Worm (Caenorhabditis elegans) whole organism, early embryonic: ENCODE data around the gene acc-1.

Source experiments
- B0310.2 ChIP-seq: sonication (generic microtip); optimal IDR thresholded peaks from 2 replicates; lab custom pipeline; 2016; ENCODE audit warnings: mild to moderate bottlenecking, missing genetic modification characterization, missing compliant biosample characterization
- F13C5.2 ChIP-seq: sonication (generic microtip); optimal IDR thresholded peaks from 2 replicates; lab custom pipeline; 2017; ENCODE audit warnings: mild to moderate bottlenecking, missing genetic modification characterization, inconsistent platforms, missing compliant biosample characterization
- aly-1 ChIP-seq: sonication (generic microtip); optimal IDR thresholded peaks from 2 replicates; lab custom pipeline; 2016; ENCODE audit warnings: missing genetic modification characterization, missing compliant biosample characterization
- ama-1 ChIP-seq: fragments of 150-350 bp; optimal IDR thresholded peaks from 2 replicates; lab custom pipeline; 2014
- ceh-13 ChIP-seq: fragments of 200-800 bp; sonication (Bioruptor generic); optimal IDR thresholded peaks from 2 replicates; lab custom pipeline; 2018; ENCODE audit warnings: mild to moderate bottlenecking, missing genetic modification characterization, missing compliant biosample characterization
- ceh-36 ChIP-seq: sonication (generic microtip); optimal IDR thresholded peaks from 2 replicates; lab custom pipeline; 2016; ENCODE audit warnings: missing genetic modification characterization, inconsistent platforms, missing compliant biosample characterization
- ets-7 ChIP-seq: sonication (generic microtip); optimal IDR thresholded peaks from 2 replicates; lab custom pipeline; 2016; ENCODE audit warnings: missing genotype, missing genetic modification characterization, missing compliant biosample characterization
- flt-1 ChIP-seq: fragments of 200-800 bp; sonication (Bioruptor generic); IDR thresholded peaks from 2 replicates; pipeline ENCODE4 v1.3.6; 2022; ENCODE audit warnings: missing genetic modification characterization, missing compliant biosample characterization
- hmbx-1 ChIP-seq: sonication (generic microtip); optimal IDR thresholded peaks from 2 replicates; lab custom pipeline; 2016; ENCODE audit warnings: mild to moderate bottlenecking, missing genetic modification characterization, missing compliant biosample characterization
- hmg-4 ChIP-seq: fragments of 200-800 bp; sonication (Bioruptor generic); optimal IDR thresholded peaks from 2 replicates; lab custom pipeline; 2018; ENCODE audit warnings: mild to moderate bottlenecking, missing genetic modification characterization, missing compliant biosample characterization
- hnd-1 ChIP-seq: sonication (generic microtip); optimal IDR thresholded peaks from 2 replicates; lab custom pipeline; 2016; ENCODE audit warnings: missing genetic modification characterization, missing compliant biosample characterization
- pes-1 ChIP-seq: fragments of 200-800 bp; sonication (Bioruptor generic); IDR thresholded peaks from 2 replicates; pipeline ENCODE4 v1.3.6; 2022; ENCODE audit warnings: missing genetic modification reagents, missing genetic modification characterization, missing compliant biosample characterization
- scrt-1 ChIP-seq: fragments of 200-800 bp; sonication (Bioruptor generic); IDR thresholded peaks from 2 replicates; pipeline ENCODE4 v1.3.6; 2022; ENCODE audit warnings: missing genetic modification characterization, missing compliant biosample characterization
- sea-1 ChIP-seq: fragments of 200-800 bp; sonication (Bioruptor generic); conservative IDR thresholded peaks from 2 replicates; pipeline ENCODE4 v1.3.6; 2022; ENCODE audit warnings: missing genetic modification characterization, missing compliant biosample characterization
- tbx-11 ChIP-seq: fragments of 200-800 bp; sonication (Bioruptor generic); IDR thresholded peaks from 2 replicates; pipeline ENCODE4 v1.3.6; 2022; ENCODE audit warnings: missing genetic modification characterization, missing compliant biosample characterization
- tbx-37 ChIP-seq: fragments of 200-800 bp; sonication (Bioruptor generic); conservative IDR thresholded peaks from 2 replicates; pipeline ENCODE4 v1.3.6; 2022; ENCODE audit warnings: missing genetic modification reagents, missing genetic modification characterization, missing compliant biosample characterization
- tra-4 ChIP-seq: sonication (generic microtip); optimal IDR thresholded peaks from 2 replicates; lab custom pipeline; 2017; ENCODE audit warnings: missing genetic modification characterization, missing compliant biosample characterization

Gene acc-1

ce11 chrIV:9647789-9648361, 10.0 kb upstream of the acc-1 start, which contains the start of gene amph-1:
Gene amph-1 (minus strand): TSS chrIV:9647873.
- peak; percentile 1 for TF ChIP-seq F13C5.2
- no peak for TF ChIP-seq aly-1 (tag; lab: Kevin White, UChicago)

- no peak for TF ChIP-seq hmbx-1 (tag; lab: Kevin White, UChicago)
Observed at ce11 chrIV:9648682-9649081, 9.2 kb upstream of the acc-1 start, which contains the start of gene srm-3. Gene srm-3 (plus strand): TSS chrIV:9648982.

- TF ChIP-seq hnd-1 (tag; lab: Kevin White, UChicago) (no peak), sea-1 (GFP tag; lab: Robert Waterston, UW) (no peak), aly-1 (tag; lab: Kevin White, UChicago) (no peak), B0310.2 (no peak), ceh-36 (tag; lab: Kevin White, UChicago) (no peak), tbx-11 (GFP tag; lab: Robert Waterston, UW) (no peak), ceh-13 (GFP tag; lab: Kevin White, UChicago) (no peak), tra-4 (tag; lab: Kevin White, UChicago) (no peak), ama-1 (lab: Kevin White, UChicago) (no peak), scrt-1 (GFP tag; lab: Robert Waterston, UW) (no peak), ets-7 (tag; lab: Kevin White, UChicago) (no peak), hmg-4 (no peak), flt-1 (GFP tag; lab: Robert Waterston, UW) (no peak)
Observed at ce11 chrIV:9651234-9651633, 6.6 kb upstream of the acc-1 start, which contains the start of gene chca-1. Gene chca-1 (plus strand): TSS chrIV:9651394.

- TF ChIP-seq F13C5.2 (no peak), ets-7 (tag; lab: Kevin White, UChicago) (no peak), ceh-13 (GFP tag; lab: Kevin White, UChicago) (no peak), ama-1 (lab: Kevin White, UChicago) (no peak), tra-4 (tag; lab: Kevin White, UChicago) (no peak), scrt-1 (GFP tag; lab: Robert Waterston, UW) (no peak), tbx-37 (GFP tag; lab: Robert Waterston, UW) (no peak), hmg-4 (no peak)
Observed at ce11 chrIV:9653184-9653583, 4.7 kb upstream of the acc-1 start, which contains the start of gene F58G6.3. Gene F58G6.3 (plus strand): TSS chrIV:9653535.

- TF ChIP-seq aly-1 (tag; lab: Kevin White, UChicago): no peak
- TF ChIP-seq hmbx-1 (tag; lab: Kevin White, UChicago): no peak
- TF ChIP-seq tbx-37 (GFP tag; lab: Robert Waterston, UW): no peak
- no peak for TF ChIP-seq pes-1 (GFP tag; lab: Robert Waterston, UW)
- TF ChIP-seq ets-7 (tag; lab: Kevin White, UChicago): no peak
- no peak for TF ChIP-seq B0310.2
- no peak for TF ChIP-seq tbx-11 (GFP tag; lab: Robert Waterston, UW)
- no peak for TF ChIP-seq hnd-1 (tag; lab: Kevin White, UChicago)
- no peak for TF ChIP-seq scrt-1 (GFP tag; lab: Robert Waterston, UW)
- TF ChIP-seq sea-1 (GFP tag; lab: Robert Waterston, UW): no peak
- no peak for TF ChIP-seq ceh-13 (GFP tag; lab: Kevin White, UChicago)
- no peak for TF ChIP-seq hmg-4
- no peak for TF ChIP-seq ceh-36 (tag; lab: Kevin White, UChicago)
- no peak for TF ChIP-seq F13C5.2
Observed at ce11 chrIV:9654017-9654416, 3.8 kb upstream of the acc-1 start, which contains the start of gene F58G6.7. Gene F58G6.7 (plus strand): TSS chrIV:9654317.

ce11 chrIV:9655556-9655955, 2.3 kb upstream of the acc-1 start:
- TF ChIP-seq F13C5.2: no peak
- no peak for TF ChIP-seq hnd-1 (tag; lab: Kevin White, UChicago)
- no peak for TF ChIP-seq ceh-13 (GFP tag; lab: Kevin White, UChicago)

ce11 chrIV:9659999-9660398, 2.1 kb downstream of the acc-1 start:
- no peak for TF ChIP-seq pes-1 (GFP tag; lab: Robert Waterston, UW)
- no peak for TF ChIP-seq sea-1 (GFP tag; lab: Robert Waterston, UW)
- no peak for TF ChIP-seq aly-1 (tag; lab: Kevin White, UChicago)
- no peak for TF ChIP-seq tbx-37 (GFP tag; lab: Robert Waterston, UW)
- no peak for TF ChIP-seq hmg-4
- no peak for TF ChIP-seq B0310.2
- no peak for TF ChIP-seq hmbx-1 (tag; lab: Kevin White, UChicago)
- no peak for TF ChIP-seq hnd-1 (tag; lab: Kevin White, UChicago)
- no peak for TF ChIP-seq ets-7 (tag; lab: Kevin White, UChicago)
- TF ChIP-seq ama-1 (lab: Kevin White, UChicago): no peak
- TF ChIP-seq scrt-1 (GFP tag; lab: Robert Waterston, UW): no peak

- TF ChIP-seq tbx-37 (GFP tag; lab: Robert Waterston, UW) (no peak), hnd-1 (tag; lab: Kevin White, UChicago) (no peak), F13C5.2 (no peak), ceh-13 (GFP tag; lab: Kevin White, UChicago) (no peak), flt-1 (GFP tag; lab: Robert Waterston, UW) (no peak), B0310.2 (no peak), hmbx-1 (tag; lab: Kevin White, UChicago) (no peak), aly-1 (tag; lab: Kevin White, UChicago) (no peak), ets-7 (tag; lab: Kevin White, UChicago) (no peak), tra-4 (tag; lab: Kevin White, UChicago) (no peak)
Observed at ce11 chrIV:9667084-9667483, 9.2 kb downstream of the acc-1 start.
